Fruit fly (Drosophila melanogaster) whole organism, embryonic: ENCODE data around the gene nrm.

ENCODE experiments used
- Adf1 ChIP-seq: fragments of 200-800 bp; sonication (Bioruptor generic); IDR thresholded peaks from 2 replicates; pipeline ENCODE4 v1.3.6; 2022; ENCODE audit warnings: missing biosample characterization, missing genetic modification characterization
- B-H2 ChIP-seq: fragments of 200-800 bp; sonication (Bioruptor generic); optimal IDR thresholded peaks from 2 replicates; lab custom pipeline; 2018; ENCODE audit warnings: missing biosample characterization, mild to moderate bottlenecking, missing genetic modification characterization
- CG10274 ChIP-seq: fragments of 200-800 bp; sonication (Bioruptor generic); optimal IDR thresholded peaks from 3 replicates; lab custom pipeline; 2017; ENCODE audit warnings: missing biosample characterization, mild to moderate bottlenecking, missing genetic modification characterization
- CG10543 ChIP-seq: fragments of 200-800 bp; sonication (Bioruptor generic); optimal IDR thresholded peaks from 3 replicates; lab custom pipeline; 2017; ENCODE audit warnings: missing biosample characterization, mild to moderate bottlenecking, missing genetic modification characterization, moderate library complexity
- CG11504 ChIP-seq: fragments of 200-800 bp; sonication (Bioruptor generic); optimal IDR thresholded peaks from 3 replicates; lab custom pipeline; 2019; ENCODE audit warnings: missing biosample characterization, mild to moderate bottlenecking, missing genetic modification characterization, moderate library complexity
- CG12769 ChIP-seq: fragments of 200-800 bp; sonication (Bioruptor generic); optimal IDR thresholded peaks from 2 replicates; lab custom pipeline; 2019; ENCODE audit warnings: missing biosample characterization, mild to moderate bottlenecking, missing genetic modification characterization, moderate library complexity
- CG13894 ChIP-seq: fragments of 200-800 bp; sonication (Bioruptor generic); optimal IDR thresholded peaks from 3 replicates; lab custom pipeline; 2018; ENCODE audit warnings: missing biosample characterization, mild to moderate bottlenecking, missing genetic modification characterization, moderate library complexity
- CG14860 ChIP-seq: fragments of 200-800 bp; sonication (Bioruptor generic); IDR thresholded peaks from 3 replicates; pipeline ENCODE4 v1.3.6; 2022; ENCODE audit warnings: missing biosample characterization, missing genetic modification characterization; ENCODE audit not compliant: partially characterized antibody
- CG15479 ChIP-seq: fragments of 200-800 bp; sonication (Bioruptor generic); optimal IDR thresholded peaks from 3 replicates; lab custom pipeline; 2019; ENCODE audit warnings: missing biosample characterization, mild to moderate bottlenecking, missing genetic modification characterization, moderate library complexity
- CG15601 ChIP-seq: fragments of 200-800 bp; sonication (Bioruptor generic); optimal IDR thresholded peaks from 3 replicates; lab custom pipeline; 2019; ENCODE audit warnings: missing biosample characterization, mild to moderate bottlenecking, missing genetic modification characterization, moderate library complexity
- CG16863 ChIP-seq: fragments of 200-800 bp; sonication (Bioruptor generic); optimal IDR thresholded peaks from 3 replicates; lab custom pipeline; 2016; ENCODE audit warnings: missing biosample characterization, missing genetic modification characterization
- CG18619 ChIP-seq: fragments of 200-800 bp; sonication (Bioruptor generic); optimal IDR thresholded peaks from 3 replicates; lab custom pipeline; 2017; ENCODE audit warnings: missing biosample characterization, mild to moderate bottlenecking, missing genetic modification characterization
- CG2199 ChIP-seq: fragments of 200-800 bp; sonication (Bioruptor generic); IDR thresholded peaks from 3 replicates; pipeline ENCODE4 v1.3.6; 2022; ENCODE audit warnings: missing biosample characterization, missing genetic modification characterization
- CG3163 ChIP-seq: fragments of 200-800 bp; sonication (Bioruptor generic); optimal IDR thresholded peaks from 3 replicates; lab custom pipeline; 2016; ENCODE audit warnings: missing biosample characterization, missing genetic modification characterization
- CG34224 ChIP-seq: fragments of 200-800 bp; sonication (Bioruptor generic); IDR thresholded peaks from 3 replicates; pipeline ENCODE4 v1.3.6; 2022; ENCODE audit warnings: missing biosample characterization, missing genetic modification characterization; ENCODE audit not compliant: partially characterized antibody
- CG34376 ChIP-seq: fragments of 200-800 bp; sonication (Bioruptor generic); optimal IDR thresholded peaks from 2 replicates; lab custom pipeline; 2018; ENCODE audit warnings: missing biosample characterization, mild to moderate bottlenecking, missing genetic modification characterization
- CG4360 ChIP-seq: fragments of 200-800 bp; sonication (Bioruptor generic); IDR thresholded peaks from 2 replicates; pipeline ENCODE4 v1.3.6; 2022; ENCODE audit warnings: missing biosample characterization, missing genetic modification characterization
- CG6272 ChIP-seq: fragments of 200-800 bp; sonication (Bioruptor generic); IDR thresholded peaks from 2 replicates; pipeline ENCODE4 v1.3.6; 2022; ENCODE audit warnings: missing biosample characterization, missing genetic modification characterization
- CG6689 ChIP-seq: fragments of 200-800 bp; sonication (Bioruptor generic); IDR thresholded peaks from 2 replicates; pipeline ENCODE4 v1.3.6; 2022; ENCODE audit warnings: missing biosample characterization, missing genetic modification characterization
- CG8290 ChIP-seq, 3 experiments: fragments of 200-800 bp; sonication (Bioruptor generic); optimal IDR thresholded peaks; 2 replicates each; lab custom pipeline; 2016 to 2019; ENCODE audit warnings: missing biosample characterization in 3 of 3, missing genetic modification characterization in 3 of 3, mild to moderate bottlenecking in 2 of 3, moderate library complexity in 1 of 3
- Dll ChIP-seq: fragments of 200-800 bp; sonication (Bioruptor generic); IDR thresholded peaks from 4 replicates; pipeline ENCODE4 v1.3.6; 2022; ENCODE audit warnings: missing biosample characterization, missing genetic modification characterization; ENCODE audit not compliant: partially characterized antibody
- Mad ChIP-seq: fragments of 200-800 bp; sonication (Bioruptor generic); optimal IDR thresholded peaks from 2 replicates; lab custom pipeline; 2016; ENCODE audit warnings: missing biosample characterization, missing genetic modification characterization
- Opbp ChIP-seq: fragments of 200-800 bp; sonication (Bioruptor generic); IDR thresholded peaks from 3 replicates; pipeline ENCODE4 v1.3.6; 2022; ENCODE audit warnings: missing biosample characterization, missing genetic modification characterization; ENCODE audit not compliant: partially characterized antibody
- Trl ChIP-seq, 3 experiments: fragments of >200 bp in 2 of 3; fragments of 200-800 bp in 1 of 3; sonication (Bioruptor generic) in 1 of 3; optimal IDR thresholded peaks; 2 replicates in 1 of 3; 3 replicates in 2 of 3; lab custom pipeline; 2016 to 2017; ENCODE audit warnings: missing biosample characterization in 1 of 3, missing genetic modification characterization in 1 of 3
- ac ChIP-seq: fragments of 200-800 bp; sonication (Bioruptor generic); optimal IDR thresholded peaks from 3 replicates; lab custom pipeline; 2017; ENCODE audit warnings: missing biosample characterization, mild to moderate bottlenecking, missing genetic modification characterization
- croc ChIP-seq: fragments of 200-800 bp; sonication (Bioruptor generic); conservative IDR thresholded peaks from 3 replicates; pipeline ENCODE4 v1.3.6; 2022; ENCODE audit warnings: missing biosample characterization, missing genetic modification characterization
- dati ChIP-seq: fragments of 200-800 bp; sonication (Bioruptor generic); IDR thresholded peaks from 2 replicates; pipeline ENCODE4 v1.3.6; 2022; ENCODE audit warnings: missing biosample characterization, missing genetic modification characterization
- ems ChIP-seq: fragments of 200-800 bp; sonication (Bioruptor generic); optimal IDR thresholded peaks from 3 replicates; lab custom pipeline; 2016; ENCODE audit warnings: missing biosample characterization, missing genetic modification characterization
- klu ChIP-seq: fragments of 200-800 bp; sonication (Bioruptor generic); IDR thresholded peaks from 2 replicates; pipeline ENCODE4 v1.3.6; 2022; ENCODE audit warnings: missing biosample characterization, missing genetic modification characterization
- kni ChIP-seq: fragments of 200-800 bp; sonication (Bioruptor generic); optimal IDR thresholded peaks from 3 replicates; lab custom pipeline; 2017; ENCODE audit warnings: mild to moderate bottlenecking, missing biosample characterization, missing genetic modification reagents, missing genetic modification characterization
- lab ChIP-seq: fragments of 200-800 bp; sonication (Bioruptor generic); optimal IDR thresholded peaks from 3 replicates; lab custom pipeline; 2017; ENCODE audit warnings: missing biosample characterization, missing genetic modification characterization, mild to moderate bottlenecking, moderate library complexity, missing genetic modification reagents
- nau ChIP-seq: fragments of 200-800 bp; sonication (Bioruptor generic); optimal IDR thresholded peaks from 3 replicates; lab custom pipeline; 2017; ENCODE audit warnings: missing biosample characterization, mild to moderate bottlenecking, missing genetic modification characterization, missing genetic modification reagents
- nerfin-1 ChIP-seq: fragments of 200-800 bp; sonication (Bioruptor generic); optimal IDR thresholded peaks from 3 replicates; lab custom pipeline; 2019; ENCODE audit warnings: missing biosample characterization, mild to moderate bottlenecking, missing genetic modification characterization, moderate library complexity
- pros ChIP-seq: fragments of 200-800 bp; sonication (Bioruptor generic); optimal IDR thresholded peaks from 3 replicates; lab custom pipeline; 2019; ENCODE audit warnings: missing biosample characterization, mild to moderate bottlenecking, missing genetic modification characterization, moderate library complexity
- rib ChIP-seq: fragments of 200-800 bp; sonication (Bioruptor generic); IDR thresholded peaks from 2 replicates; pipeline ENCODE4 v1.3.6; 2022; ENCODE audit warnings: missing biosample characterization, missing genetic modification characterization
- sens ChIP-seq: fragments of 200-800 bp; sonication (Bioruptor generic); peaks from one replicate; lab custom pipeline; 2016; ENCODE audit warnings: missing biosample characterization, missing genetic modification characterization
- slbo ChIP-seq: fragments of 200-800 bp; sonication (Bioruptor generic); IDR thresholded peaks from 2 replicates; pipeline ENCODE4 v1.3.6; 2022; ENCODE audit warnings: missing biosample characterization, missing genetic modification characterization
- sqz ChIP-seq: fragments of 200-800 bp; sonication (Bioruptor generic); optimal IDR thresholded peaks from 3 replicates; lab custom pipeline; 2018; ENCODE audit warnings: missing biosample characterization, mild to moderate bottlenecking, missing genetic modification characterization
- stwl ChIP-seq: fragments of 200-800 bp; sonication (Bioruptor generic); optimal IDR thresholded peaks from 3 replicates; lab custom pipeline; 2018; ENCODE audit warnings: missing biosample characterization, mild to moderate bottlenecking, missing genetic modification characterization, moderate library complexity
- tll ChIP-seq, 2 experiments: fragments of 200-800 bp in 1 of 2; fragments of >200 bp in 1 of 2; sonication (Bioruptor generic) in 1 of 2; optimal IDR thresholded peaks; 2 replicates each; lab custom pipeline; 2017 to 2019; ENCODE audit warnings: missing biosample characterization in 2 of 2, missing genetic modification characterization in 2 of 2, mild to moderate bottlenecking in 1 of 2, moderate library complexity in 1 of 2
- ttk ChIP-seq: fragments of 200-800 bp; sonication (Bioruptor generic); IDR thresholded peaks from 2 replicates; pipeline ENCODE4 v2.1.2; 2022; ENCODE audit warnings: missing biosample characterization, missing genetic modification characterization

Gene nrm

DNA sequence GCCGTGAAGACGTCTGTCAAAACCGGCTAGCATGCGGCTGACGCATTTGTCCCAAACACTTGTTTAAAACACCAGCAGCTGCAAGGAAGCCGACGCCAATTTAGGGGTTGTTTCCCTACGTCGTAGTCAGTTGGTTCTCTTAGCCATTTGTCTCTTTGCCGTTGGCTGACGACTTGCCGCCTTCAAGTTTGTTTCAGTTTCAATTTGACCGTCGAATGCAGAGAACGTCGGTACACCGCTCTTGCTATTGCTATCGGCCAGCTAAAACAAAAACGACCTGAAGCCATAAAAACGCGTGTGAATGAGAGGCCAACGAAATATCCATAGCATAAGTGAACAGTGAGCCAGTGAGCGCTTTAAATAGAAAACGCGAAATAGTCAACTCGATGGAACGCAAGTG is at the start of gene nrm:
nrm (plus strand) TSS at position 197 of the 400 bp plus-strand sequence.
- TF ChIP-seq CG10274 (GFP tag; lab: Kevin White, UChicago) (no peak), CG8290 (GFP tag; optimal IDR thresholded peaks at IDR 0.05; lab: Kevin White, UChicago) (no peak), CG8290 (tag; optimal IDR thresholded peaks at IDR 0.05; lab: Kevin White, UChicago) (peak in 1 of 2 experiments; percentile 34), CG15601 (peak; percentile 84), nau (GFP tag; lab: Kevin White, UChicago) (peak; percentile 18), CG3163 (peak; percentile 76), rib (GFP tag; lab: Robert Waterston, UW) (0 out of 2 replicates have a peak, but pooled peaks have one; percentile 20), pros (GFP tag; lab: Kevin White, UChicago) (peak; percentile 21), CG11504 (tag; lab: Kevin White, UChicago) (peak; percentile 40), CG18619 (GFP tag; lab: Kevin White, UChicago) (no peak), dati (GFP tag; lab: Robert Waterston, UW) (no peak), CG34376 (GFP tag; lab: Kevin White, UChicago) (peak; percentile 9), CG10543 (peak; percentile 15), Mad (GFP tag; lab: Kevin White, UChicago) (no peak), Opbp (GFP tag; lab: Robert Waterston, UW) (0 out of 3 replicates have a peak, but pooled peaks have one; percentile 38), sens (GFP tag; lab: Kevin White, UChicago) (peak; percentile 69), Trl (optimal IDR thresholded peaks at IDR 0.05; lab: Kevin White, UChicago) (peak in 1 of 2 experiments; percentile 2), Trl (GFP tag; optimal IDR thresholded peaks at IDR 0.05; lab: Kevin White, UChicago) (no peak), Adf1 (GFP tag; lab: Robert Waterston, UW) (0 out of 2 replicates have a peak, but pooled peaks have one; percentile 12), CG16863 (GFP tag; lab: Kevin White, UChicago) (no peak), CG6689 (GFP tag; lab: Robert Waterston, UW) (no peak), CG34224 (GFP tag; lab: Robert Waterston, UW) (peak; percentile 45; the same call in 1 of the 3 replicates), stwl (tag; lab: Kevin White, UChicago) (peak; percentile 20), B-H2 (GFP tag; lab: Kevin White, UChicago) (peak; percentile 10), lab (GFP tag; lab: Kevin White, UChicago) (no peak), ac (GFP tag; lab: Kevin White, UChicago) (peak; percentile 42), CG14860 (GFP tag; lab: Robert Waterston, UW) (0 out of 3 replicates have a peak, but pooled peaks have one; percentile 9), Dll (GFP tag; lab: Robert Waterston, UW) (0 out of 4 replicates have a peak, but pooled peaks have one; percentile 11), kni (GFP tag; lab: Kevin White, UChicago) (peak; percentile 19), CG13894 (tag; lab: Kevin White, UChicago) (peak; percentile 7), klu (GFP tag; lab: Robert Waterston, UW) (no peak), CG12769 (tag; lab: Kevin White, UChicago) (peak; percentile 17), CG2199 (GFP tag; lab: Robert Waterston, UW) (peak; percentile 78; the same call in 2 of the 3 replicates), ttk (GFP tag; lab: Robert Waterston, UW) (no peak; the same call in 1 of the 2 replicates)
- TF ChIP-seq, all 482 proteins: peak for 23

DNA sequence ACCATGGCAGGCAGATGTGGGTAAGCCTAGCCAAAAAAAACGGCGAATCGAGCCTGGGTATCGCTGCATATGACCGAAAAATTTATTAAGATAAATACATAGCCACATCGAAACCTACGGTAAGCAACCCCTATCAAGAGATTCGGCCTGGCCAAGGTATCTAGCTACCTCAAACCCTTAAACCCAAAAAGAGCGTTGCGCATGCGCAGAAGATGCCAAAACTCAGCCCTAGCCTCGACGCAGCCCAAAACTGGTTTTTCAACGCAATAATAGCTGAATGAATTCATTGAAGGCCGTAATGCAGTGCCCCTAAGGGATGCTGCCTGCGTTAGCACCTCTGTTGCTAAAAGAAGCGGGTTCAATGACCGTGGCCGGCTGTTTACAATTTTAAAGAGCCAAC is 45.5 kb upstream of the nrm start:
- TF ChIP-seq nerfin-1 (tag; lab: Kevin White, UChicago) (peak; percentile 75), CG15479 (GFP tag; lab: Kevin White, UChicago) (peak; percentile 85), sens (GFP tag; lab: Kevin White, UChicago) (peak; percentile 52), CG2199 (GFP tag; lab: Robert Waterston, UW) (peak; percentile 79; the same call in 2 of the 3 replicates), tll (GFP tag; optimal IDR thresholded peaks at IDR 0.05; lab: Kevin White, UChicago) (no peak), sqz (GFP tag; lab: Kevin White, UChicago) (peak; percentile 1), pros (GFP tag; lab: Kevin White, UChicago) (peak; percentile 93), CG4360 (GFP tag; lab: Robert Waterston, UW) (peak; percentile 45; the same call in 1 of the 2 replicates), CG6272 (no peak), ems (GFP tag; lab: Kevin White, UChicago) (no peak), CG34376 (GFP tag; lab: Kevin White, UChicago) (no peak), croc (GFP tag; lab: Robert Waterston, UW) (no peak), slbo (no peak)
